Worm (Caenorhabditis elegans) whole organism, L4 larva: Measurements from ENCODE around the gene Y11D7A.19.
A peak's percentile ranks its signal among the peaks of the same experiment; 100 is the strongest.

Experiments used
- D1046.2 ChIP-seq: fragments of 200-800 bp; sonication (Bioruptor generic); IDR thresholded peaks from 2 replicates; pipeline ENCODE4 v1.3.6; 2022; ENCODE audit warnings: missing genetic modification characterization, missing compliant biosample characterization
- T20F7.1 ChIP-seq: fragments of 200-800 bp; sonication (Bioruptor generic); optimal IDR thresholded peaks from 2 replicates; lab custom pipeline; 2018; ENCODE audit warnings: mild to moderate bottlenecking, missing genetic modification characterization, missing compliant biosample characterization
- attf-4 ChIP-seq: sonication (generic microtip); optimal IDR thresholded peaks from 3 replicates; lab custom pipeline; 2017; ENCODE audit warnings: missing biosample characterization, missing genetic modification characterization
- ces-1 ChIP-seq: fragments of 150-350 bp; sonication (generic microtip); optimal IDR thresholded peaks from 4 replicates; lab custom pipeline; 2014; ENCODE audit warnings: missing biosample characterization, missing genetic modification reagents, missing genetic modification characterization
- daf-12 ChIP-seq: fragments of 150-350 bp; optimal IDR thresholded peaks from 2 replicates; lab custom pipeline; 2014; ENCODE audit warnings: missing biosample characterization, missing genetic modification reagents, missing genetic modification characterization
- daf-16 ChIP-seq, 3 experiments: sonication (generic microtip); optimal IDR thresholded peaks; 2 replicates each; lab custom pipeline; 2016 to 2017; ENCODE audit warnings: missing genetic modification characterization in 3 of 3, missing genetic modification reagents in 3 of 3, mild to moderate bottlenecking in 2 of 3, missing compliant biosample characterization in 2 of 3, missing biosample characterization in 1 of 3, moderate library complexity in 1 of 3
- daf-19 ChIP-seq: fragments of 200-800 bp; sonication (Bioruptor generic); conservative IDR thresholded peaks from 2 replicates; pipeline ENCODE4 v1.3.6; 2022; ENCODE audit warnings: missing genetic modification characterization, missing compliant biosample characterization
- dmd-6 ChIP-seq: fragments of 200-800 bp; sonication (Bioruptor generic); IDR thresholded peaks from 2 replicates; pipeline ENCODE4 v1.3.6; 2022; ENCODE audit warnings: missing genetic modification reagents, missing genetic modification characterization, missing compliant biosample characterization
- dmd-9 ChIP-seq: fragments of 200-800 bp; sonication (Bioruptor generic); IDR thresholded peaks from 2 replicates; pipeline ENCODE4 v1.3.6; 2022; ENCODE audit warnings: missing genetic modification reagents, missing genetic modification characterization, missing compliant biosample characterization
- egl-27 ChIP-seq: sonication (generic microtip); optimal IDR thresholded peaks from 3 replicates; lab custom pipeline; 2017; ENCODE audit warnings: missing biosample characterization, missing genetic modification reagents, missing genetic modification characterization
- fos-1 ChIP-seq: fragments of 150-350 bp; optimal IDR thresholded peaks from 2 replicates; lab custom pipeline; 2014; ENCODE audit warnings: missing biosample characterization, missing genetic modification characterization
- jun-1 ChIP-seq: fragments of 150-350 bp; optimal IDR thresholded peaks from 2 replicates; lab custom pipeline; 2014; ENCODE audit warnings: missing biosample characterization, missing genetic modification reagents, missing genetic modification characterization
- lim-7 ChIP-seq: fragments of 200-800 bp; sonication (Bioruptor generic); IDR thresholded peaks from 2 replicates; pipeline ENCODE4 v1.3.6; 2022; ENCODE audit warnings: missing genetic modification characterization, missing compliant biosample characterization
- lin-13 ChIP-seq: fragments of 150-350 bp; optimal IDR thresholded peaks from 2 replicates; lab custom pipeline; 2014; ENCODE audit warnings: missing biosample characterization, missing genetic modification reagents, missing genetic modification characterization
- lin-15B ChIP-seq: fragments of 150-350 bp; sonication (generic microtip); optimal IDR thresholded peaks from 3 replicates; lab custom pipeline; 2014; ENCODE audit warnings: missing biosample characterization, missing genetic modification characterization
- lin-39 ChIP-seq: fragments of 150-350 bp; optimal IDR thresholded peaks from 2 replicates; lab custom pipeline; 2014; ENCODE audit warnings: missing biosample characterization, missing genetic modification reagents, missing genetic modification characterization
- madf-9 ChIP-seq: fragments of 200-800 bp; sonication (Bioruptor generic); conservative IDR thresholded peaks from 2 replicates; pipeline ENCODE4 v1.3.6; 2022; ENCODE audit warnings: missing genetic modification reagents, missing genetic modification characterization, missing compliant biosample characterization
- mdl-1 ChIP-seq, 2 experiments: fragments of 150-350 bp in 1 of 2; sonication (generic microtip) in 1 of 2; optimal IDR thresholded peaks; 2 replicates each; lab custom pipeline; 2014 to 2017; ENCODE audit warnings: missing biosample characterization in 2 of 2, missing genetic modification characterization in 2 of 2
- mdt-29 ChIP-seq: fragments of 200-800 bp; sonication (Bioruptor generic); IDR thresholded peaks from 2 replicates; pipeline ENCODE4 v1.3.6; 2022; ENCODE audit warnings: missing genetic modification reagents, missing genetic modification characterization, missing compliant biosample characterization
- nhr-10 ChIP-seq: fragments of 150-350 bp; optimal IDR thresholded peaks from 2 replicates; lab custom pipeline; 2014; ENCODE audit warnings: missing biosample characterization, missing genetic modification characterization
- nhr-111 ChIP-seq: fragments of 200-800 bp; sonication (Bioruptor generic); optimal IDR thresholded peaks from 2 replicates; lab custom pipeline; 2018; ENCODE audit warnings: mild to moderate bottlenecking, missing genetic modification characterization, missing compliant biosample characterization
- nhr-25 ChIP-seq: sonication (generic microtip); optimal IDR thresholded peaks from 2 replicates; lab custom pipeline; 2017; ENCODE audit warnings: missing genetic modification characterization, mild to moderate bottlenecking, missing compliant biosample characterization, antibody characterized with exemption, moderate library complexity, borderline replicate concordance; ENCODE audit not compliant: insufficient read depth
- nhr-48 ChIP-seq: sonication (generic microtip); optimal IDR thresholded peaks from 2 replicates; lab custom pipeline; 2016; ENCODE audit warnings: mild to moderate bottlenecking, missing genetic modification characterization, missing compliant biosample characterization
- nhr-76 ChIP-seq: fragments of 150-350 bp; optimal IDR thresholded peaks from 2 replicates; lab custom pipeline; 2014; ENCODE audit warnings: missing biosample characterization, missing genetic modification characterization
- php-3 ChIP-seq: fragments of 200-800 bp; sonication (Bioruptor generic); IDR thresholded peaks from 2 replicates; pipeline ENCODE4 v1.3.6; 2022; ENCODE audit warnings: missing genetic modification reagents, missing genetic modification characterization, missing compliant biosample characterization
- sdz-12 ChIP-seq: fragments of 200-800 bp; sonication (Bioruptor generic); optimal IDR thresholded peaks from 2 replicates; lab custom pipeline; 2018; ENCODE audit warnings: mild to moderate bottlenecking, missing genetic modification characterization, missing compliant biosample characterization
- tag-97 ChIP-seq: fragments of 200-800 bp; sonication (Bioruptor generic); IDR thresholded peaks from 2 replicates; pipeline ENCODE4 v1.3.6; 2022; ENCODE audit warnings: missing genetic modification characterization, missing compliant biosample characterization
- tra-1 ChIP-seq: fragments of 200-800 bp; sonication (Bioruptor generic); IDR thresholded peaks from 2 replicates; pipeline ENCODE4 v1.3.6; 2022; ENCODE audit warnings: missing genetic modification reagents, missing genetic modification characterization, missing compliant biosample characterization
- unc-130 ChIP-seq: sonication (generic microtip); optimal IDR thresholded peaks from 2 replicates; lab custom pipeline; 2016; ENCODE audit warnings: missing genetic modification reagents, missing genetic modification characterization, missing compliant biosample characterization
- unc-39 ChIP-seq: sonication (generic microtip); optimal IDR thresholded peaks from 2 replicates; lab custom pipeline; 2017; ENCODE audit warnings: missing biosample characterization, missing genetic modification characterization
- unc-62 ChIP-seq, 3 experiments: fragments of 150-350 bp in 1 of 3; sonication (generic microtip); optimal IDR thresholded peaks in 2 of 3; peaks in 1 of 3; 1 replicate in 1 of 3; 2 replicates in 2 of 3; lab custom pipeline; 2014 to 2017; ENCODE audit warnings: missing biosample characterization in 3 of 3, missing genetic modification characterization in 3 of 3, missing genetic modification reagents in 3 of 3, missing genotype in 1 of 3
- zfp-3 ChIP-seq: fragments of 200-800 bp; sonication (Bioruptor generic); conservative IDR thresholded peaks from 2 replicates; pipeline ENCODE4 v1.3.6; 2022; ENCODE audit warnings: missing genetic modification reagents, missing genetic modification characterization, missing compliant biosample characterization
- ztf-7 ChIP-seq: fragments of 150-350 bp; optimal IDR thresholded peaks from 2 replicates; lab custom pipeline; 2014; ENCODE audit warnings: missing biosample characterization, missing genetic modification characterization

Y11D7A.19 gene

DNA sequence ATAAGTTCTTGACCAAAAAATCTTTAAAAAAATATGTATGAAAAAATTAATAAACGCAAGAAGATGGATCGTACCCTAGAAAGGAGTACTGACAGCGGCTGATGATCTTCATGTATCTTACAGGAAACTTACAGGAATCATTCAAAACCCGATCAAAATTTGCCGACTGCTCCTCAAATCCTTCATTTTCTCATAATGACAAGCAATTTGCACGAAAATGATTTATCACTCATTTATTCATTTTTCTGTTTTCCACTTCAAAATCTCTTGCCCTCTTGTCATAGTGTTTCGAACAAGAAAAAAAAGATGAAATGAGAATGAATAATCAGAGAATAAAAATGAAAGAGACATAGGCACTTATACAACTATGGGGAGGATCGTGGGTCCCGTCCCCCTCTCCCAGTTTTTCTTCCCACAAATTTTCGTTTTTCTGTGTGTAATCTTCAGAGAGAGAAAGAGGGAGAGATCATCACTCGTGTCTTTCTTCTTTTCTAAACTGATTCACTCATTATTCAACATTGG is 7.7 kb upstream of the Y11D7A.19 start, which contains the start of gene nmy-3:
TSS of gene nmy-3 (plus strand) at position 472 of the 522 bp plus-strand sequence.
- TF ChIP-seq nhr-25 (tag; lab: Kevin White, UChicago) (no peak), unc-62 (GFP tag; optimal IDR thresholded peaks at IDR 0.05 in 1 of 2; lab: Kevin White, UChicago) (peak in 1 of 2 experiments; percentile 91), unc-62 (tag; optimal IDR thresholded peaks at IDR 0.05; lab: Kevin White, UChicago) (no peak)

DNA sequence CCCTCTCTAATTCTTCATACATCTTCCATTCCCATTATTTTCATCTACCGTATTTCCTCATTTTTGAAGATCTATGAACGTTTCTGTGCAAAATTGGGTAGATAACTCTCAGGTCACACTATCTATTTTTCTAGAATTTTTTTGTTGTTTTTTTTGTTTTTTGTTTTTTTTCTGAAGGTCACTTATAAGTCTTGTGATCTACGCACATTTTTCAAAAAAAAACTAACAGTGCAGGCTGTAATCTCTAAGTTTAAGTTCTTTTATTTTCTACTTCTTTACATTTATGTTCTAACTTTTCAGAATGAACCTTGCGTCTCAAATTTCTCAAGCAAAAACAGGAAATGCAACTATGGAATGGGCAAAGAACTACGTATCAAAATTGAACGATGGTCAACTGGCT is 3.4 kb upstream of the Y11D7A.19 start, which contains the start of gene flh-3:
TSS of gene flh-3 (plus strand) at position 301 of the 400 bp plus-strand sequence.
- no peak for TF ChIP-seq dmd-6
- TF ChIP-seq tra-1 (GFP tag; lab: Robert Waterston, UW): no peak
- no peak for TF ChIP-seq nhr-76 (tag; lab: Kevin White, UChicago)
- no peak for TF ChIP-seq jun-1 (tag; lab: Kevin White, UChicago)
- TF ChIP-seq nhr-25 (tag; lab: Kevin White, UChicago): no peak
- no peak for TF ChIP-seq nhr-111
- TF ChIP-seq daf-12 (tag; lab: Kevin White, UChicago): no peak
- no peak for TF ChIP-seq ces-1 (GFP tag; lab: Kevin White, UChicago)
- no peak for TF ChIP-seq madf-9
- no peak for TF ChIP-seq dmd-9
- no peak for TF ChIP-seq sdz-12 (GFP tag; lab: Kevin White, UChicago)
- TF ChIP-seq T20F7.1 (GFP tag; lab: Kevin White, UChicago): no peak
- no peak for TF ChIP-seq zfp-3
- TF ChIP-seq nhr-10 (tag; lab: Kevin White, UChicago): no peak
- TF ChIP-seq tag-97: no peak
- no peak for TF ChIP-seq mdl-1 (tag; optimal IDR thresholded peaks at IDR 0.05; lab: Kevin White, UChicago)
- TF ChIP-seq lin-39 (tag; lab: Kevin White, UChicago): no peak

DNA sequence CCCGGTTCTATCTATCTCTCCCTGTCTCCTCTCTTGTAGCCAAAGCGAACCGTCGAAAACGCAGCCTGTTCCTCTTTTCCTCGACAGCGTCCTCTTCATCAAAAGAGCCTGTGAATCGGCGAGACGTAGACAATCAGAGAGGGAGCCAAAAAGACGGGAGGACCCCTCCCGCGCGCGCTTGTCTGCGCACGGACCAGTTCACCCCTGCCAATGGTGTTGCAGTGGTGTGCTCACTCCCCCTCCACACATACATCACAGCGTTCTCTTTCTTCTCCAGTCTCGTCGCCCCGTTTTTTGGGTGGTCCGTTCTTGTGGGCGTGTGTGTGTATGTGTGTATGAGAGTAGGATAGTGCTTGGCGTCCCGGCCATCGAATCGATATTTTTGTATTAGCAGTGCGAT is 2.6 kb upstream of the Y11D7A.19 start:
- TF ChIP-seq daf-19 (GFP tag; lab: Robert Waterston, UW) (no peak), attf-4 (tag; lab: Kevin White, UChicago) (no peak), php-3 (GFP tag; lab: Robert Waterston, UW) (no peak), daf-16 (GFP tag; optimal IDR thresholded peaks at IDR 0.05; lab: Kevin White, UChicago) (no peak), daf-16 (tag; optimal IDR thresholded peaks at IDR 0.05; lab: Kevin White, UChicago) (no peak), unc-130 (GFP tag; lab: Kevin White, UChicago) (no peak), lin-39 (tag; lab: Kevin White, UChicago) (no peak), sdz-12 (GFP tag; lab: Kevin White, UChicago) (no peak), T20F7.1 (GFP tag; lab: Kevin White, UChicago) (no peak), lin-13 (no peak), lin-15B (tag; lab: Kevin White, UChicago) (no peak), nhr-76 (tag; lab: Kevin White, UChicago) (no peak), egl-27 (tag; lab: Kevin White, UChicago) (no peak)

DNA sequence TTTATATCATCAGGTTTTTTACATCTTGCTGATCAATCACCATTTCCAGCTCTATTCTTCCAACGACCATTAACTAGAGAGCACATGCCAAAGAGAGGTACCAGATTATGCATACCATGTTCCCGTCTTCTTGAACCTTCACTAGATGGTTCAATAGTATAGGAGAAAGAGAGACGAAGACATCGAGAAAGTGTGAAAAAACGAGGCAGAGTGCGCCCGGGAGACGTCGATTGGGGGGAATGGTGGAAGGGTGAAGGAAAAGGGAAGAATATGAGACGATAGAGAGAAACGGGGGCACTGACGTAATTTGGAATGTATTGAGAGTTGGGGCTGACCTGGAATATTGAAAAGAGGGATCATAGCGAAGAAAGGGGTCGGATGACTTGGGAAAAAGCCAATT is 1.2 kb upstream of the Y11D7A.19 start:
- TF ChIP-seq daf-12 (tag; lab: Kevin White, UChicago) (no peak), lim-7 (GFP tag; lab: Robert Waterston, UW) (no peak), D1046.2 (GFP tag; lab: Robert Waterston, UW) (no peak), unc-39 (tag; lab: Kevin White, UChicago) (no peak), nhr-25 (tag; lab: Kevin White, UChicago) (no peak), mdt-29 (GFP tag; lab: Robert Waterston, UW) (no peak), ztf-7 (tag; lab: Kevin White, UChicago) (no peak), nhr-48 (tag; lab: Kevin White, UChicago) (no peak), nhr-111 (no peak), fos-1 (tag; lab: Kevin White, UChicago) (no peak)
